Fruit fly (Drosophila melanogaster) whole organism, embryonic: Measurements from ENCODE around the gene Spn28Dc.

Experiments
- Abd-B ChIP-seq: fragments of 200-800 bp; sonication (Bioruptor generic); optimal IDR thresholded peaks from 2 replicates; lab custom pipeline; 2018; ENCODE audit warnings: missing biosample characterization, mild to moderate bottlenecking, missing genetic modification characterization, moderate library complexity
- Atf3 ChIP-seq: fragments of 200-800 bp; sonication (Bioruptor generic); optimal IDR thresholded peaks from 3 replicates; lab custom pipeline; 2016; ENCODE audit warnings: missing biosample characterization, missing genetic modification characterization
- Awh ChIP-seq: fragments of 200-800 bp; sonication (Bioruptor generic); IDR thresholded peaks from 2 replicates; pipeline ENCODE4, ENCODE4 v1.3.6; 2022; ENCODE audit warnings: missing biosample characterization, missing genetic modification characterization
- Bteb2 ChIP-seq: fragments of 200-800 bp; sonication (Bioruptor generic); optimal IDR thresholded peaks from 2 replicates; lab custom pipeline; 2016; ENCODE audit warnings: missing biosample characterization, missing genetic modification characterization
- CG10274 ChIP-seq: fragments of 200-800 bp; sonication (Bioruptor generic); optimal IDR thresholded peaks from 3 replicates; lab custom pipeline; 2017; ENCODE audit warnings: missing biosample characterization, mild to moderate bottlenecking, missing genetic modification characterization
- CG11085 ChIP-seq: fragments of 200-800 bp; sonication (Bioruptor generic); IDR thresholded peaks from 2 replicates; pipeline ENCODE4 v1.3.6; 2022; ENCODE audit warnings: missing biosample characterization, missing genetic modification characterization
- CG11093 ChIP-seq: fragments of 200-800 bp; sonication (Bioruptor generic); IDR thresholded peaks from 3 replicates; pipeline ENCODE4 v1.3.6; 2022; ENCODE audit warnings: missing biosample characterization, missing genetic modification characterization
- CG11723 ChIP-seq: fragments of 200-800 bp; sonication (Bioruptor generic); optimal IDR thresholded peaks from 2 replicates; lab custom pipeline; 2017; ENCODE audit warnings: missing biosample characterization, mild to moderate bottlenecking, missing genetic modification characterization
- CG14860 ChIP-seq: fragments of 200-800 bp; sonication (Bioruptor generic); IDR thresholded peaks from 3 replicates; pipeline ENCODE4 v1.3.6; 2022; ENCODE audit warnings: missing biosample characterization, missing genetic modification characterization; ENCODE audit not compliant: partially characterized antibody
- CG15269 ChIP-seq: fragments of 200-800 bp; sonication (Bioruptor generic); optimal IDR thresholded peaks from 2 replicates; lab custom pipeline; 2018; ENCODE audit warnings: missing biosample characterization, mild to moderate bottlenecking, missing genetic modification characterization, moderate library complexity
- CG17186 ChIP-seq: fragments of 200-800 bp; sonication (Bioruptor generic); optimal IDR thresholded peaks from 3 replicates; lab custom pipeline; 2017; ENCODE audit warnings: missing biosample characterization, missing genetic modification reagents, missing genetic modification characterization
- CG1832 ChIP-seq: fragments of 200-800 bp; sonication (Bioruptor generic); optimal IDR thresholded peaks from 2 replicates; lab custom pipeline; 2017; ENCODE audit warnings: missing biosample characterization, mild to moderate bottlenecking, missing genetic modification characterization, inconsistent platforms
- CG2120 ChIP-seq: fragments of 200-800 bp; sonication (Bioruptor generic); optimal IDR thresholded peaks from 3 replicates; lab custom pipeline; 2016; ENCODE audit warnings: missing biosample characterization, missing genetic modification characterization
- CG2199 ChIP-seq: fragments of 200-800 bp; sonication (Bioruptor generic); IDR thresholded peaks from 3 replicates; pipeline ENCODE4 v1.3.6; 2022; ENCODE audit warnings: missing biosample characterization, missing genetic modification characterization
- CG2875 ChIP-seq: fragments of 200-800 bp; sonication (Bioruptor generic); optimal IDR thresholded peaks from 2 replicates; lab custom pipeline; 2017; ENCODE audit warnings: missing biosample characterization, mild to moderate bottlenecking, missing genetic modification characterization, missing genetic modification reagents
- CG30431 ChIP-seq: fragments of 200-800 bp; sonication (Bioruptor generic); optimal IDR thresholded peaks from 2 replicates; lab custom pipeline; 2017; ENCODE audit warnings: missing biosample characterization, missing genetic modification characterization
- CG31224 ChIP-seq: fragments of 200-800 bp; sonication (Bioruptor generic); IDR thresholded peaks from 2 replicates; pipeline ENCODE4 v1.3.6; 2022; ENCODE audit warnings: missing biosample characterization, missing genetic modification characterization
- CG33213 ChIP-seq: fragments of 200-800 bp; sonication (Bioruptor generic); optimal IDR thresholded peaks from 3 replicates; lab custom pipeline; 2016; ENCODE audit warnings: missing biosample characterization, missing genetic modification characterization
- CG4854 ChIP-seq: fragments of 200-800 bp; sonication (Bioruptor generic); optimal IDR thresholded peaks from 2 replicates; lab custom pipeline; 2016; ENCODE audit warnings: missing biosample characterization, missing genetic modification characterization, inconsistent platforms
- CG5953 ChIP-seq: fragments of 200-800 bp; sonication (Bioruptor generic); IDR thresholded peaks from 2 replicates; pipeline ENCODE4 v1.3.6; 2022; ENCODE audit warnings: missing biosample characterization, missing genetic modification characterization
- CG6813 ChIP-seq: fragments of 200-800 bp; sonication (Bioruptor generic); optimal IDR thresholded peaks from 2 replicates; lab custom pipeline; 2017; ENCODE audit warnings: missing biosample characterization, missing genetic modification characterization, mild to moderate bottlenecking, moderate library complexity, missing genetic modification reagents
- CG7745 ChIP-seq: fragments of 200-800 bp; sonication (Bioruptor generic); optimal IDR thresholded peaks from 2 replicates; lab custom pipeline; 2018; ENCODE audit warnings: missing biosample characterization, mild to moderate bottlenecking, missing genetic modification characterization, moderate library complexity
- CG8089 ChIP-seq: fragments of 200-800 bp; sonication (Bioruptor generic); optimal IDR thresholded peaks from 3 replicates; lab custom pipeline; 2016; ENCODE audit warnings: missing biosample characterization, missing genetic modification characterization
- CG8478 ChIP-seq: fragments of >200 bp; optimal IDR thresholded peaks from 2 replicates; lab custom pipeline; 2018
- E2f2 ChIP-seq: fragments of 200-800 bp; sonication (Bioruptor generic); IDR thresholded peaks from 2 replicates; pipeline ENCODE4 v1.3.6; 2022; ENCODE audit warnings: missing biosample characterization, missing genetic modification characterization
- Ets97D ChIP-seq: fragments of 200-800 bp; sonication (Bioruptor generic); optimal IDR thresholded peaks from 3 replicates; lab custom pipeline; 2016; ENCODE audit warnings: missing biosample characterization, missing genetic modification characterization
- Fer2 ChIP-seq: fragments of 200-800 bp; sonication (Bioruptor generic); optimal IDR thresholded peaks from 2 replicates; lab custom pipeline; 2018; ENCODE audit warnings: missing biosample characterization, mild to moderate bottlenecking, missing genetic modification characterization, moderate library complexity
- HHEX ChIP-seq: fragments of 200-800 bp; sonication (Bioruptor generic); optimal IDR thresholded peaks from 3 replicates; lab custom pipeline; 2017; ENCODE audit warnings: missing biosample characterization, mild to moderate bottlenecking, missing genetic modification characterization, missing genetic modification reagents
- HLHmδ ChIP-seq: fragments of 200-800 bp; sonication (Bioruptor generic); optimal IDR thresholded peaks from 2 replicates; lab custom pipeline; 2018; ENCODE audit warnings: missing biosample characterization, mild to moderate bottlenecking, missing genetic modification characterization, moderate library complexity
- Hey ChIP-seq: fragments of 200-800 bp; sonication (Bioruptor generic); optimal IDR thresholded peaks from 3 replicates; lab custom pipeline; 2018; ENCODE audit warnings: missing biosample characterization, mild to moderate bottlenecking, missing genetic modification characterization
- Hmx ChIP-seq: fragments of 200-800 bp; sonication (Bioruptor generic); optimal IDR thresholded peaks from 2 replicates; lab custom pipeline; 2016; ENCODE audit warnings: missing biosample characterization, missing genetic modification characterization
- PHDP ChIP-seq: fragments of 200-800 bp; sonication (Bioruptor generic); optimal IDR thresholded peaks from 3 replicates; lab custom pipeline; 2018; ENCODE audit warnings: missing biosample characterization, mild to moderate bottlenecking, missing genetic modification characterization, moderate library complexity
- Pdp1 ChIP-seq, 2 experiments: fragments of 200-800 bp; sonication (Bioruptor generic); optimal IDR thresholded peaks; 3 replicates each; lab custom pipeline; 2016; ENCODE audit warnings: missing biosample characterization in 2 of 2, missing genetic modification characterization in 2 of 2, mild to moderate bottlenecking in 1 of 2, moderate library complexity in 1 of 2
- Rx ChIP-seq: fragments of 200-800 bp; sonication (Bioruptor generic); IDR thresholded peaks from 2 replicates; pipeline ENCODE4 v1.3.6; 2022; ENCODE audit warnings: missing biosample characterization, missing genetic modification characterization
- Ssrp ChIP-seq: fragments of 200-800 bp; sonication (Bioruptor generic); optimal IDR thresholded peaks from 2 replicates; lab custom pipeline; 2018; ENCODE audit warnings: missing biosample characterization, mild to moderate bottlenecking, missing genetic modification characterization, moderate library complexity
- ac ChIP-seq: fragments of 200-800 bp; sonication (Bioruptor generic); optimal IDR thresholded peaks from 3 replicates; lab custom pipeline; 2017; ENCODE audit warnings: missing biosample characterization, mild to moderate bottlenecking, missing genetic modification characterization
- cato ChIP-seq: fragments of 200-800 bp; sonication (Bioruptor generic); optimal IDR thresholded peaks from 2 replicates; lab custom pipeline; 2016; ENCODE audit warnings: missing biosample characterization, missing genetic modification characterization, borderline replicate concordance
- dpn ChIP-seq, 2 experiments: fragments of 200-800 bp; sonication (Bioruptor generic); optimal IDR thresholded peaks; 3 replicates each; lab custom pipeline; 2016; ENCODE audit warnings: missing biosample characterization in 2 of 2, missing genetic modification characterization in 2 of 2
- fd64A ChIP-seq: fragments of 200-800 bp; sonication (Bioruptor generic); optimal IDR thresholded peaks from 3 replicates; lab custom pipeline; 2018; ENCODE audit warnings: missing biosample characterization, mild to moderate bottlenecking, missing genetic modification characterization
- ftz-f1 ChIP-seq: fragments of 200-800 bp; sonication (Bioruptor generic); optimal IDR thresholded peaks from 2 replicates; lab custom pipeline; 2016; ENCODE audit warnings: missing biosample characterization, missing genetic modification characterization
- gt ChIP-seq: fragments of 200-800 bp; sonication (Bioruptor generic); IDR thresholded peaks from 2 replicates; pipeline ENCODE4 v1.3.6; 2022; ENCODE audit warnings: missing biosample characterization, missing genetic modification characterization
- ham ChIP-seq: fragments of 200-800 bp; sonication (Bioruptor generic); IDR thresholded peaks from 2 replicates; pipeline ENCODE4 v1.3.6; 2022; ENCODE audit warnings: missing biosample characterization, missing genetic modification characterization
- hth ChIP-seq: fragments of >200 bp; optimal IDR thresholded peaks from 2 replicates; lab custom pipeline; 2017; ENCODE audit warnings: inconsistent platforms
- jumu ChIP-seq: fragments of 200-800 bp; sonication (Bioruptor generic); optimal IDR thresholded peaks from 3 replicates; lab custom pipeline; 2016; ENCODE audit warnings: missing biosample characterization, missing genetic modification characterization
- klu ChIP-seq: fragments of 200-800 bp; sonication (Bioruptor generic); IDR thresholded peaks from 2 replicates; pipeline ENCODE4 v1.3.6; 2022; ENCODE audit warnings: missing biosample characterization, missing genetic modification characterization
- mld ChIP-seq: fragments of 200-800 bp; sonication (Bioruptor generic); IDR thresholded peaks from 3 replicates; pipeline ENCODE4 v1.3.6; 2022; ENCODE audit warnings: missing biosample characterization, missing genetic modification characterization; ENCODE audit not compliant: partially characterized antibody
- oc ChIP-seq: fragments of 200-800 bp; sonication (Bioruptor generic); optimal IDR thresholded peaks from 2 replicates; lab custom pipeline; 2018; ENCODE audit warnings: missing biosample characterization, mild to moderate bottlenecking, missing genetic modification characterization, moderate library complexity
- run ChIP-seq: fragments of 200-800 bp; sonication (Bioruptor generic); optimal IDR thresholded peaks from 3 replicates; lab custom pipeline; 2018; ENCODE audit warnings: missing biosample characterization, mild to moderate bottlenecking, missing genetic modification characterization
- sisA ChIP-seq: fragments of 200-800 bp; sonication (Bioruptor generic); IDR thresholded peaks from 2 replicates; pipeline ENCODE4 v1.3.6; 2022; ENCODE audit warnings: missing biosample characterization, missing genetic modification characterization
- sug ChIP-seq: fragments of 200-800 bp; optimal IDR thresholded peaks from 2 replicates; lab custom pipeline; 2019; ENCODE audit warnings: missing biosample characterization, mild to moderate bottlenecking, missing genetic modification characterization, moderate library complexity
- tap ChIP-seq: fragments of 200-800 bp; optimal IDR thresholded peaks from 3 replicates; lab custom pipeline; 2019; ENCODE audit warnings: missing biosample characterization, mild to moderate bottlenecking, missing genetic modification characterization, moderate library complexity
- vvl ChIP-seq: fragments of 200-800 bp; sonication (Bioruptor generic); IDR thresholded peaks from 2 replicates; pipeline ENCODE4 v1.3.6; 2022; ENCODE audit warnings: missing biosample characterization, missing genetic modification characterization

Gene Spn28Dc

dm6 chr2L:8000578-8001040 lies 6.4 kb downstream of the Spn28Dc start (continued):
- no peak for TF ChIP-seq sisA
- TF ChIP-seq hth = no peak
- no peak for TF ChIP-seq Ssrp (tag; lab: Kevin White, UChicago)
- TF ChIP-seq CG6813 (GFP tag; lab: Kevin White, UChicago) = no peak
- TF ChIP-seq HLHmδ = no peak
- no peak for TF ChIP-seq PHDP (tag; lab: Kevin White, UChicago)
- no peak for TF ChIP-seq CG5953 (GFP tag; lab: Robert Waterston, UW)
- no peak for TF ChIP-seq Atf3 (GFP tag; lab: Kevin White, UChicago)
- no peak for TF ChIP-seq E2f2 (GFP tag; lab: Robert Waterston, UW)
- TF ChIP-seq Hey (tag; lab: Kevin White, UChicago) = no peak
- TF ChIP-seq CG2199 (GFP tag; lab: Robert Waterston, UW) = no peak
- no peak for TF ChIP-seq sug (tag; lab: Kevin White, UChicago)
- no peak for TF ChIP-seq mld
- no peak for TF ChIP-seq run (tag; lab: Kevin White, UChicago)
- peak; percentile 23; the same call in 1 of the 2 replicates for TF ChIP-seq vvl (GFP tag; lab: Robert Waterston, UW)
- TF ChIP-seq ham (GFP tag; lab: Robert Waterston, UW) = no peak
- TF ChIP-seq CG17186 (GFP tag; lab: Kevin White, UChicago) = no peak
- no peak for TF ChIP-seq CG8089 (GFP tag; lab: Kevin White, UChicago)
- TF ChIP-seq Rx (GFP tag; lab: Robert Waterston, UW) = no peak
- TF ChIP-seq CG14860 = 0 out of 3 replicates have a peak, but pooled peaks have one; percentile 7
- TF ChIP-seq CG31224 (GFP tag; lab: Robert Waterston, UW) = 0 out of 2 replicates have a peak, but pooled peaks have one; percentile 19
- no peak for TF ChIP-seq CG8478 (lab: Kevin White, UChicago)
- TF ChIP-seq CG11093 (GFP tag; lab: Robert Waterston, UW) = no peak
- TF ChIP-seq Bteb2 (GFP tag; lab: Kevin White, UChicago) = peak; percentile 35
- TF ChIP-seq jumu = no peak
- TF ChIP-seq klu (GFP tag; lab: Robert Waterston, UW) = no peak
- peak; percentile 97 for TF ChIP-seq CG10274 (GFP tag; lab: Kevin White, UChicago)
- TF ChIP-seq Pdp1 (GFP tag; optimal IDR thresholded peaks at IDR 0.05; lab: Kevin White, UChicago) = peak; percentile 12 to 20
- no peak for TF ChIP-seq Abd-B (GFP tag; lab: Kevin White, UChicago)
- TF ChIP-seq CG33213 (GFP tag; lab: Kevin White, UChicago) = no peak
- TF ChIP-seq tap = no peak
- no peak for TF ChIP-seq CG11085 (GFP tag; lab: Robert Waterston, UW)
- no peak for TF ChIP-seq CG1832 (GFP tag; lab: Kevin White, UChicago)
- no peak for TF ChIP-seq CG30431 (GFP tag; lab: Kevin White, UChicago)
- no peak for TF ChIP-seq CG4854
- TF ChIP-seq ac (GFP tag; lab: Kevin White, UChicago) = no peak
- TF ChIP-seq CG2875 (GFP tag; lab: Kevin White, UChicago) = no peak
- TF ChIP-seq HHEX (GFP tag; lab: Kevin White, UChicago) = peak; percentile 9
- no peak for TF ChIP-seq cato (GFP tag; lab: Kevin White, UChicago)
- TF ChIP-seq oc (tag; lab: Kevin White, UChicago) = no peak
- no peak for TF ChIP-seq Fer2 (tag; lab: Kevin White, UChicago)
- TF ChIP-seq ftz-f1 = peak; percentile 1
- TF ChIP-seq Hmx (GFP tag; lab: Kevin White, UChicago) = no peak
- peak; percentile 7 to 26 for TF ChIP-seq dpn (GFP tag; optimal IDR thresholded peaks at IDR 0.05; lab: Kevin White, UChicago)
- no peak for TF ChIP-seq CG15269 (tag; lab: Kevin White, UChicago)
- peak; percentile 79 for TF ChIP-seq CG2120 (GFP tag; lab: Kevin White, UChicago)
- no peak for TF ChIP-seq Ets97D
- TF ChIP-seq gt (GFP tag; lab: Robert Waterston, UW) = no peak
- TF ChIP-seq CG11723 (GFP tag; lab: Kevin White, UChicago) = no peak
- TF ChIP-seq Awh (GFP tag; lab: Robert Waterston, UW) = no peak
- no peak for TF ChIP-seq fd64A (GFP tag; lab: Kevin White, UChicago)
- no peak for TF ChIP-seq CG7745
